Worm (Caenorhabditis elegans) whole organism, early embryonic: ENCODE measurements around the gene srx-24.

Experiments used
- B0310.2 ChIP-seq: sonication (generic microtip); optimal IDR thresholded peaks from 2 replicates; lab custom pipeline; 2016; ENCODE audit warnings: mild to moderate bottlenecking, missing genetic modification characterization, missing compliant biosample characterization
- F13C5.2 ChIP-seq: sonication (generic microtip); optimal IDR thresholded peaks from 2 replicates; lab custom pipeline; 2017; ENCODE audit warnings: mild to moderate bottlenecking, missing genetic modification characterization, inconsistent platforms, missing compliant biosample characterization
- aly-1 ChIP-seq: sonication (generic microtip); optimal IDR thresholded peaks from 2 replicates; lab custom pipeline; 2016; ENCODE audit warnings: missing genetic modification characterization, missing compliant biosample characterization
- ama-1 ChIP-seq: fragments of 150-350 bp; optimal IDR thresholded peaks from 2 replicates; lab custom pipeline; 2014
- ceh-13 ChIP-seq: fragments of 200-800 bp; sonication (Bioruptor generic); optimal IDR thresholded peaks from 2 replicates; lab custom pipeline; 2018; ENCODE audit warnings: mild to moderate bottlenecking, missing genetic modification characterization, missing compliant biosample characterization
- ceh-36 ChIP-seq: sonication (generic microtip); optimal IDR thresholded peaks from 2 replicates; lab custom pipeline; 2016; ENCODE audit warnings: missing genetic modification characterization, inconsistent platforms, missing compliant biosample characterization
- ets-7 ChIP-seq: sonication (generic microtip); optimal IDR thresholded peaks from 2 replicates; lab custom pipeline; 2016; ENCODE audit warnings: missing genotype, missing genetic modification characterization, missing compliant biosample characterization
- flt-1 ChIP-seq: fragments of 200-800 bp; sonication (Bioruptor generic); IDR thresholded peaks from 2 replicates; pipeline ENCODE4 v1.3.6; 2022; ENCODE audit warnings: missing genetic modification characterization, missing compliant biosample characterization
- hmbx-1 ChIP-seq: sonication (generic microtip); optimal IDR thresholded peaks from 2 replicates; lab custom pipeline; 2016; ENCODE audit warnings: mild to moderate bottlenecking, missing genetic modification characterization, missing compliant biosample characterization
- hmg-4 ChIP-seq: fragments of 200-800 bp; sonication (Bioruptor generic); optimal IDR thresholded peaks from 2 replicates; lab custom pipeline; 2018; ENCODE audit warnings: mild to moderate bottlenecking, missing genetic modification characterization, missing compliant biosample characterization
- hnd-1 ChIP-seq: sonication (generic microtip); optimal IDR thresholded peaks from 2 replicates; lab custom pipeline; 2016; ENCODE audit warnings: missing genetic modification characterization, missing compliant biosample characterization
- pes-1 ChIP-seq: fragments of 200-800 bp; sonication (Bioruptor generic); IDR thresholded peaks from 2 replicates; pipeline ENCODE4 v1.3.6; 2022; ENCODE audit warnings: missing genetic modification reagents, missing genetic modification characterization, missing compliant biosample characterization
- scrt-1 ChIP-seq: fragments of 200-800 bp; sonication (Bioruptor generic); IDR thresholded peaks from 2 replicates; pipeline ENCODE4 v1.3.6; 2022; ENCODE audit warnings: missing genetic modification characterization, missing compliant biosample characterization
- sea-1 ChIP-seq: fragments of 200-800 bp; sonication (Bioruptor generic); conservative IDR thresholded peaks from 2 replicates; pipeline ENCODE4 v1.3.6; 2022; ENCODE audit warnings: missing genetic modification characterization, missing compliant biosample characterization
- tbx-11 ChIP-seq: fragments of 200-800 bp; sonication (Bioruptor generic); IDR thresholded peaks from 2 replicates; pipeline ENCODE4 v1.3.6; 2022; ENCODE audit warnings: missing genetic modification characterization, missing compliant biosample characterization
- tbx-37 ChIP-seq: fragments of 200-800 bp; sonication (Bioruptor generic); conservative IDR thresholded peaks from 2 replicates; pipeline ENCODE4 v1.3.6; 2022; ENCODE audit warnings: missing genetic modification reagents, missing genetic modification characterization, missing compliant biosample characterization
- tra-4 ChIP-seq: sonication (generic microtip); optimal IDR thresholded peaks from 2 replicates; lab custom pipeline; 2017; ENCODE audit warnings: missing genetic modification characterization, missing compliant biosample characterization

Gene srx-24

ce11 chrV:2738174-2738573 lies 11.7 kb downstream of the srx-24 start, which contains the start of gene srg-56:
srg-56 (minus strand) TSS chrV:2738274.
- no peak for TF ChIP-seq aly-1 (tag; lab: Kevin White, UChicago)
- TF ChIP-seq hnd-1: no peak

ce11 chrV:2734360-2734759 lies 15.5 kb downstream of the srx-24 start, which contains the start of gene srg-57:
srg-57 (minus strand) TSS chrV:2734460.
- TF ChIP-seq flt-1 (GFP tag; lab: Robert Waterston, UW): no peak
- TF ChIP-seq tbx-11: no peak
- no peak for TF ChIP-seq F13C5.2 (tag; lab: Kevin White, UChicago)
- no peak for TF ChIP-seq tra-4 (tag; lab: Kevin White, UChicago)
- TF ChIP-seq hnd-1: no peak
- TF ChIP-seq hmbx-1: no peak
- no peak for TF ChIP-seq B0310.2 (tag; lab: Kevin White, UChicago)
- TF ChIP-seq ets-7 (tag; lab: Kevin White, UChicago): no peak
- no peak for TF ChIP-seq ceh-13 (GFP tag; lab: Kevin White, UChicago)

- TF ChIP-seq ama-1 (lab: Kevin White, UChicago) (no peak), hmg-4 (no peak), sea-1 (GFP tag; lab: Robert Waterston, UW) (no peak), scrt-1 (GFP tag; lab: Robert Waterston, UW) (no peak), tbx-11 (no peak), ceh-36 (tag; lab: Kevin White, UChicago) (no peak), ets-7 (tag; lab: Kevin White, UChicago) (no peak), ceh-13 (GFP tag; lab: Kevin White, UChicago) (no peak), tbx-37 (no peak)
These were observed 19.0 kb downstream of the srx-24 start, which contains the start of gene dod-3 for ce11 chrV:2730784-2731480. dod-3 (minus strand) TSS chrV:2731098.

ce11 chrV:2728236-2728635 lies 21.7 kb downstream of the srx-24 start, which contains the start of gene str-33:
str-33 (plus strand) TSS chrV:2728536.
- TF ChIP-seq B0310.2 (tag; lab: Kevin White, UChicago): no peak
- TF ChIP-seq ceh-13 (GFP tag; lab: Kevin White, UChicago): no peak
- no peak for TF ChIP-seq aly-1 (tag; lab: Kevin White, UChicago)
- no peak for TF ChIP-seq tbx-37
- TF ChIP-seq ceh-36 (tag; lab: Kevin White, UChicago): no peak

- TF ChIP-seq ceh-13 (GFP tag; lab: Kevin White, UChicago) (no peak), hmbx-1 (no peak), ceh-36 (tag; lab: Kevin White, UChicago) (no peak), hnd-1 (no peak), tbx-37 (no peak), flt-1 (GFP tag; lab: Robert Waterston, UW) (no peak), pes-1 (GFP tag; lab: Robert Waterston, UW) (no peak), sea-1 (GFP tag; lab: Robert Waterston, UW) (no peak), aly-1 (tag; lab: Kevin White, UChicago) (no peak), scrt-1 (GFP tag; lab: Robert Waterston, UW) (no peak), F13C5.2 (tag; lab: Kevin White, UChicago) (no peak), tra-4 (tag; lab: Kevin White, UChicago) (no peak), B0310.2 (tag; lab: Kevin White, UChicago) (no peak), tbx-11 (no peak), ama-1 (lab: Kevin White, UChicago) (no peak), ets-7 (tag; lab: Kevin White, UChicago) (no peak), hmg-4 (no peak)
These were observed 22.8 kb downstream of the srx-24 start, which contains the start of gene str-13 for ce11 chrV:2727101-2727500. str-13 (minus strand) TSS chrV:2727201.

ce11 chrV:2725225-2725624 lies 24.7 kb downstream of the srx-24 start, which contains the start of gene srg-59:
srg-59 (minus strand) TSS chrV:2725325.
- TF ChIP-seq ceh-36 (tag; lab: Kevin White, UChicago): no peak
- no peak for TF ChIP-seq aly-1 (tag; lab: Kevin White, UChicago)
- TF ChIP-seq B0310.2 (tag; lab: Kevin White, UChicago): no peak

- no peak for TF ChIP-seq F13C5.2 (tag; lab: Kevin White, UChicago)
- no peak for TF ChIP-seq pes-1 (GFP tag; lab: Robert Waterston, UW)
- no peak for TF ChIP-seq hnd-1
These were observed 27.4 kb downstream of the srx-24 start, which contains the start of gene srg-60 for ce11 chrV:2722555-2722954. srg-60 (minus strand) TSS chrV:2722655.

- TF ChIP-seq tbx-11 (no peak), F13C5.2 (tag; lab: Kevin White, UChicago) (no peak), ceh-13 (GFP tag; lab: Kevin White, UChicago) (no peak), flt-1 (GFP tag; lab: Robert Waterston, UW) (no peak), aly-1 (tag; lab: Kevin White, UChicago) (no peak), B0310.2 (tag; lab: Kevin White, UChicago) (no peak), hnd-1 (no peak), sea-1 (GFP tag; lab: Robert Waterston, UW) (no peak)
These were observed 29.1 kb downstream of the srx-24 start, which contains the start of gene srt-27 for ce11 chrV:2720763-2721162. srt-27 (minus strand) TSS chrV:2720863.
